Fruit fly (Drosophila melanogaster): ENCODE measurements around the gene cib.

DNA sequence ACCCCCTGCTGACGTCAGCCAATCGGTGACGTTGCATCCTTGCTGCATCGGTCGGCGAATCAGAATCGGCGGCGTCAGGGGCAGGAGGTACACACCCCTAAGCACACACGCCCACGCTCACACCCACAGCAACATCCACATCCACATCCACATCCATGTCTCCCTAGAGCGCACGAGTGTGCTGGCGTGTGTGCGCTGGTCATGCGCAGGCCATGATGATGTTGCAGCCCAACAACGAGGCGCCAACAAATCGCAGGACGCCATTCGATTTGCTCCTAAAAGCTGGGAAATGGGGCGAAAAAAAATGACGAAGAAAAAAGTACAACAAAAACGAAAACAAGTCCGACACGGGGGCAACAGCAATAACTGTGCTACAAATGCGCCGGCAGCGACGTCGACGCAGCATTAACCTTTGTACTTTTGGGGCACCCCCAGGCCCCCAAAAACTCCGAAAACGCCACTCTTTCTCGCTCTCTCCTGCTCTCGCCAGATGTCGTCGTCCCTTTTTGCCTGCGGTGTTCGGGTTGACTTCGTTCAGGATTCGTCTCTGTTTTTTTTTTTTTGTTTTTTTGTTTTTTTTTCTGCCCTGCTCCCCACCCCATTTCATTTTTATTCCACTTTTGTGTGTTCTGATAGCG is 16.8 kb upstream of the cib start:
- TF ChIP-seq usp (GFP tag; optimal IDR thresholded peaks at IDR 0.05) (no peak), N (GFP tag; optimal IDR thresholded peaks at IDR 0.05) (no peak), rgr (GFP tag; optimal IDR thresholded peaks at IDR 0.05) (no peak)
